Fruit fly (Drosophila melanogaster) whole organism, embryonic: ENCODE data around the gene CG43165.

Experiments
- Abd-B ChIP-seq: fragments of 200-800 bp; sonication (Bioruptor generic); optimal IDR thresholded peaks from 2 replicates; lab custom pipeline; 2018; ENCODE audit warnings: missing biosample characterization, mild to moderate bottlenecking, missing genetic modification characterization, moderate library complexity
- Aef1 ChIP-seq: fragments of 200-800 bp; sonication (Bioruptor generic); IDR thresholded peaks from 3 replicates; pipeline ENCODE4 v1.3.6; 2022; ENCODE audit warnings: missing biosample characterization, missing genetic modification characterization
- CG10565 ChIP-seq: fragments of 200-800 bp; sonication (Bioruptor generic); optimal IDR thresholded peaks from 3 replicates; lab custom pipeline; 2016; ENCODE audit warnings: missing biosample characterization, mild to moderate bottlenecking, missing genetic modification characterization
- CG11398 ChIP-seq: fragments of 200-800 bp; sonication (Bioruptor generic); optimal IDR thresholded peaks from 2 replicates; lab custom pipeline; 2016; ENCODE audit warnings: missing biosample characterization, missing genetic modification characterization
- CG12236 ChIP-seq: fragments of 200-800 bp; sonication (Bioruptor generic); optimal IDR thresholded peaks from 2 replicates; lab custom pipeline; 2016; ENCODE audit warnings: missing biosample characterization, missing genetic modification characterization
- CG13624 ChIP-seq: fragments of 200-800 bp; sonication (Bioruptor generic); optimal IDR thresholded peaks from 2 replicates; lab custom pipeline; 2016; ENCODE audit warnings: missing biosample characterization, missing genetic modification characterization
- CG15696 ChIP-seq: fragments of 200-800 bp; sonication (Bioruptor generic); optimal IDR thresholded peaks from 2 replicates; lab custom pipeline; 2019; ENCODE audit warnings: missing biosample characterization, mild to moderate bottlenecking, missing genetic modification characterization, moderate library complexity
- CG16863 ChIP-seq: fragments of 200-800 bp; sonication (Bioruptor generic); optimal IDR thresholded peaks from 3 replicates; lab custom pipeline; 2016; ENCODE audit warnings: missing biosample characterization, missing genetic modification characterization
- CG17385 ChIP-seq: fragments of 200-800 bp; sonication (Bioruptor generic); optimal IDR thresholded peaks from 3 replicates; lab custom pipeline; 2018; ENCODE audit warnings: missing biosample characterization, mild to moderate bottlenecking, missing genetic modification characterization
- CG2120 ChIP-seq: fragments of 200-800 bp; sonication (Bioruptor generic); optimal IDR thresholded peaks from 3 replicates; lab custom pipeline; 2016; ENCODE audit warnings: missing biosample characterization, missing genetic modification characterization
- CG30431 ChIP-seq: fragments of 200-800 bp; sonication (Bioruptor generic); optimal IDR thresholded peaks from 2 replicates; lab custom pipeline; 2017; ENCODE audit warnings: missing biosample characterization, missing genetic modification characterization
- CG3163 ChIP-seq: fragments of 200-800 bp; sonication (Bioruptor generic); optimal IDR thresholded peaks from 3 replicates; lab custom pipeline; 2016; ENCODE audit warnings: missing biosample characterization, missing genetic modification characterization
- CG43689 ChIP-seq: fragments of 200-800 bp; sonication (Bioruptor generic); IDR thresholded peaks from 2 replicates; pipeline ENCODE4 v1.3.6; 2022; ENCODE audit warnings: missing biosample characterization, missing genetic modification characterization
- CG6272 ChIP-seq: fragments of 200-800 bp; sonication (Bioruptor generic); IDR thresholded peaks from 2 replicates; pipeline ENCODE4 v1.3.6; 2022; ENCODE audit warnings: missing biosample characterization, missing genetic modification characterization
- CG7357 ChIP-seq: fragments of 200-800 bp; sonication (Bioruptor generic); IDR thresholded peaks from 3 replicates; pipeline ENCODE4 v1.3.6; 2022; ENCODE audit warnings: missing biosample characterization, missing genetic modification characterization
- CG7987 ChIP-seq: fragments of 200-800 bp; sonication (Bioruptor generic); optimal IDR thresholded peaks from 2 replicates; lab custom pipeline; 2018; ENCODE audit warnings: missing biosample characterization, mild to moderate bottlenecking, missing genetic modification characterization, moderate library complexity
- CG8478 ChIP-seq: fragments of >200 bp; optimal IDR thresholded peaks from 2 replicates; lab custom pipeline; 2018
- CG9215 ChIP-seq: fragments of 200-800 bp; sonication (Bioruptor generic); IDR thresholded peaks from 2 replicates; pipeline ENCODE4 v1.3.6; 2022; ENCODE audit warnings: missing biosample characterization, missing genetic modification characterization
- Dad ChIP-seq: fragments of 200-800 bp; sonication (Bioruptor generic); optimal IDR thresholded peaks from 3 replicates; lab custom pipeline; 2016; ENCODE audit warnings: missing biosample characterization, missing genetic modification characterization
- Dfd ChIP-seq, 2 experiments: fragments of >200 bp; optimal IDR thresholded peaks; 2 replicates each; lab custom pipeline; 2017; ENCODE audit warnings: missing biosample characterization in 2 of 2, missing genetic modification characterization in 2 of 2
- Dip2 ChIP-seq: fragments of 200-800 bp; sonication (Bioruptor generic); IDR thresholded peaks from 2 replicates; pipeline ENCODE4 v1.3.6; 2022; ENCODE audit warnings: missing biosample characterization, missing genetic modification characterization
- Dref ChIP-seq: fragments of 200-800 bp; sonication (Bioruptor generic); IDR thresholded peaks from 2 replicates; pipeline ENCODE4 v1.3.6; 2022; ENCODE audit warnings: missing biosample characterization, missing genetic modification characterization
- Ets97D ChIP-seq: fragments of 200-800 bp; sonication (Bioruptor generic); optimal IDR thresholded peaks from 3 replicates; lab custom pipeline; 2016; ENCODE audit warnings: missing biosample characterization, missing genetic modification characterization
- HmgZ ChIP-seq: fragments of 200-800 bp; sonication (Bioruptor generic); optimal IDR thresholded peaks from 2 replicates; lab custom pipeline; 2018; ENCODE audit warnings: missing biosample characterization, mild to moderate bottlenecking, missing genetic modification characterization
- NK7.1 ChIP-seq: fragments of 200-800 bp; sonication (Bioruptor generic); optimal IDR thresholded peaks from 3 replicates; lab custom pipeline; 2016; ENCODE audit warnings: missing biosample characterization, missing genetic modification characterization
- Oli ChIP-seq: fragments of 200-800 bp; sonication (Bioruptor generic); optimal IDR thresholded peaks from 2 replicates; lab custom pipeline; 2018; ENCODE audit warnings: missing biosample characterization, mild to moderate bottlenecking, missing genetic modification characterization, moderate library complexity
- PHDP ChIP-seq: fragments of 200-800 bp; sonication (Bioruptor generic); optimal IDR thresholded peaks from 3 replicates; lab custom pipeline; 2018; ENCODE audit warnings: missing biosample characterization, mild to moderate bottlenecking, missing genetic modification characterization, moderate library complexity
- Pdp1 ChIP-seq, 2 experiments: fragments of 200-800 bp; sonication (Bioruptor generic); optimal IDR thresholded peaks; 3 replicates each; lab custom pipeline; 2016; ENCODE audit warnings: missing biosample characterization in 2 of 2, missing genetic modification characterization in 2 of 2, mild to moderate bottlenecking in 1 of 2, moderate library complexity in 1 of 2
- Sin3A ChIP-seq: fragments of >200 bp; optimal IDR thresholded peaks from 2 replicates; lab custom pipeline; 2018
- aop ChIP-seq: fragments of 200-800 bp; sonication (Bioruptor generic); IDR thresholded peaks from 2 replicates; pipeline ENCODE4 v1.3.6; 2022; ENCODE audit warnings: missing biosample characterization, missing genetic modification characterization
- br ChIP-seq: fragments of >200 bp; optimal IDR thresholded peaks from 2 replicates; lab custom pipeline; 2017
- cg ChIP-seq: fragments of 200-800 bp; sonication (Bioruptor generic); optimal IDR thresholded peaks from 3 replicates; lab custom pipeline; 2019; ENCODE audit warnings: missing biosample characterization, mild to moderate bottlenecking, missing genetic modification characterization, moderate library complexity
- chinmo ChIP-seq: fragments of 200-800 bp; sonication (Bioruptor generic); IDR thresholded peaks from 4 replicates; pipeline ENCODE4 v1.3.6; 2022; ENCODE audit warnings: missing biosample characterization, missing genetic modification characterization; ENCODE audit not compliant: partially characterized antibody
- chm ChIP-seq: fragments of 200-800 bp; sonication (Bioruptor generic); IDR thresholded peaks from 2 replicates; pipeline ENCODE4 v1.3.6; 2022; ENCODE audit warnings: missing biosample characterization, missing genetic modification characterization
- chn ChIP-seq: fragments of 200-800 bp; sonication (Bioruptor generic); optimal IDR thresholded peaks from 2 replicates; lab custom pipeline; 2016; ENCODE audit warnings: missing biosample characterization, missing genetic modification characterization
- ci ChIP-seq: fragments of 200-800 bp; sonication (Bioruptor generic); IDR thresholded peaks from 3 replicates; pipeline ENCODE4 v1.3.6; 2022; ENCODE audit warnings: missing biosample characterization, missing genetic modification characterization
- crc ChIP-seq: fragments of 200-800 bp; sonication (Bioruptor generic); optimal IDR thresholded peaks from 2 replicates; lab custom pipeline; 2016; ENCODE audit warnings: missing biosample characterization, missing genetic modification characterization
- danr ChIP-seq: fragments of 200-800 bp; sonication (Bioruptor generic); IDR thresholded peaks from 2 replicates; pipeline ENCODE4 v1.3.6; 2022; ENCODE audit warnings: missing biosample characterization, missing genetic modification characterization
- hb ChIP-seq: fragments of 200-800 bp; sonication (Bioruptor generic); IDR thresholded peaks from 3 replicates; pipeline ENCODE4 v1.3.6; 2022; ENCODE audit warnings: missing biosample characterization, missing genetic modification characterization; ENCODE audit not compliant: partially characterized antibody
- hth ChIP-seq: fragments of >200 bp; optimal IDR thresholded peaks from 2 replicates; lab custom pipeline; 2017; ENCODE audit warnings: inconsistent platforms
- kah ChIP-seq: fragments of 200-800 bp; sonication (Bioruptor generic); optimal IDR thresholded peaks from 2 replicates; lab custom pipeline; 2018; ENCODE audit warnings: missing biosample characterization, mild to moderate bottlenecking, missing genetic modification characterization
- otp ChIP-seq: fragments of 200-800 bp; sonication (Bioruptor generic); IDR thresholded peaks from 3 replicates; pipeline ENCODE4, ENCODE4 v1.3.6; 2022; ENCODE audit warnings: missing biosample characterization, missing genetic modification characterization
- pho ChIP-seq: fragments of 200-800 bp; sonication (Bioruptor generic); optimal IDR thresholded peaks from 2 replicates; lab custom pipeline; 2016; ENCODE audit warnings: missing biosample characterization, missing genetic modification characterization
- pnt ChIP-seq: fragments of 200-800 bp; sonication (Bioruptor generic); optimal IDR thresholded peaks from 3 replicates; lab custom pipeline; 2016; ENCODE audit warnings: missing biosample characterization, missing genetic modification characterization
- seq ChIP-seq: fragments of 200-800 bp; sonication (Bioruptor generic); IDR thresholded peaks from 2 replicates; pipeline ENCODE4 v1.3.6; 2022; ENCODE audit warnings: missing biosample characterization, missing genetic modification characterization
- shn ChIP-seq: fragments of 200-800 bp; sonication (Bioruptor generic); optimal IDR thresholded peaks from 3 replicates; lab custom pipeline; 2016; ENCODE audit warnings: missing biosample characterization, missing genetic modification characterization
- sr ChIP-seq: fragments of 200-800 bp; sonication (Bioruptor generic); IDR thresholded peaks from 3 replicates; pipeline ENCODE4 v1.3.6; 2022; ENCODE audit warnings: missing biosample characterization, missing genetic modification characterization
- vvl ChIP-seq: fragments of 200-800 bp; sonication (Bioruptor generic); IDR thresholded peaks from 2 replicates; pipeline ENCODE4 v1.3.6; 2022; ENCODE audit warnings: missing biosample characterization, missing genetic modification characterization
- zen ChIP-seq: fragments of 200-800 bp; sonication (Bioruptor generic); optimal IDR thresholded peaks from 3 replicates; lab custom pipeline; 2018; ENCODE audit warnings: missing biosample characterization, mild to moderate bottlenecking, missing genetic modification characterization, moderate library complexity

Gene CG43165

DNA sequence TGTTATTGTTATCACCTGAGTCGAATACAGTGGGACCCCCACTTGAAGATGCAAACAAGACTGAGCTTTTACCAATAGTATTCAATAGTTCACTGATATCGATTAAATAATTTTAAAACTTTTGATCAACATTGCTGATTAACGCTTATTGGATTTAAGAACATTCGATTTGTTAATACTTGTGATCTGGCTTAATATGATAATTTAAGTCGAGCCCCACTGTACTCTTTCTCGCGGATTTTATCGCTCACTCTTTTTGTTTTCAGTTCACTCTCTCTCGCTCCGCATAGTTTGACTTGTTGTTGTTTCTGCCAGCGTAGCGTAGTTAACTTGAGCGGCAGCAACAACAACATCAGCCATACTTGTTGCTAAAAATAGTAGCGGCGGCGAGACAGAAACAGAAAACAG is 39.1 kb downstream of the CG43165 start (continued):
- TF ChIP-seq CG10565 (GFP tag; lab: Kevin White, UChicago) (peak; percentile 88), CG6272 (GFP tag; lab: Robert Waterston, UW) (peak; percentile 96), CG8478 (no peak), CG12236 (GFP tag; lab: Kevin White, UChicago) (peak; percentile 97), CG13624 (peak; percentile 99), danr (GFP tag; lab: Robert Waterston, UW) (peak; percentile 95), chm (GFP tag; lab: Robert Waterston, UW) (peak; percentile 99), CG15696 (tag; lab: Kevin White, UChicago) (peak; percentile 96), shn (peak; percentile 97), Dfd (GFP tag; optimal IDR thresholded peaks at IDR 0.05; lab: Kevin White, UChicago) (no peak), HmgZ (tag; lab: Kevin White, UChicago) (peak; percentile 99)
- TF ChIP-seq, all 482 proteins: peak for 438

dm6 chr2L:3654956-3655618 is 39.7 kb downstream of the CG43165 start:
- TF ChIP-seq hb (GFP tag; lab: Robert Waterston, UW), result no peak
- no peak for TF ChIP-seq Aef1 (GFP tag; lab: Robert Waterston, UW)
- TF ChIP-seq Pdp1 (GFP tag; optimal IDR thresholded peaks at IDR 0.05; lab: Kevin White, UChicago), result peak in 1 of 2 experiments; percentile 77
- 0 out of 4 replicates have a peak, but pooled peaks have one; percentile 25 for TF ChIP-seq chinmo (GFP tag; lab: Robert Waterston, UW)
- TF ChIP-seq kah (GFP tag; lab: Kevin White, UChicago), result peak; percentile 97
- no peak for TF ChIP-seq CG30431 (GFP tag; lab: Kevin White, UChicago)
- no peak for TF ChIP-seq Abd-B (GFP tag; lab: Kevin White, UChicago)
- no peak for TF ChIP-seq Dip2
- no peak for TF ChIP-seq CG3163 (GFP tag; lab: Kevin White, UChicago)
- TF ChIP-seq vvl (GFP tag; lab: Robert Waterston, UW), result peak; percentile 75; the same call in 1 of the 2 replicates
- no peak for TF ChIP-seq Dad (GFP tag; lab: Kevin White, UChicago)
- no peak for TF ChIP-seq Ets97D (GFP tag; lab: Kevin White, UChicago)
- peak; percentile 35; the same call in 1 of the 3 replicates for TF ChIP-seq sr
- no peak for TF ChIP-seq CG11398 (GFP tag; lab: Kevin White, UChicago)
- no peak for TF ChIP-seq crc
- TF ChIP-seq, all 482 proteins: peak for 5

DNA sequence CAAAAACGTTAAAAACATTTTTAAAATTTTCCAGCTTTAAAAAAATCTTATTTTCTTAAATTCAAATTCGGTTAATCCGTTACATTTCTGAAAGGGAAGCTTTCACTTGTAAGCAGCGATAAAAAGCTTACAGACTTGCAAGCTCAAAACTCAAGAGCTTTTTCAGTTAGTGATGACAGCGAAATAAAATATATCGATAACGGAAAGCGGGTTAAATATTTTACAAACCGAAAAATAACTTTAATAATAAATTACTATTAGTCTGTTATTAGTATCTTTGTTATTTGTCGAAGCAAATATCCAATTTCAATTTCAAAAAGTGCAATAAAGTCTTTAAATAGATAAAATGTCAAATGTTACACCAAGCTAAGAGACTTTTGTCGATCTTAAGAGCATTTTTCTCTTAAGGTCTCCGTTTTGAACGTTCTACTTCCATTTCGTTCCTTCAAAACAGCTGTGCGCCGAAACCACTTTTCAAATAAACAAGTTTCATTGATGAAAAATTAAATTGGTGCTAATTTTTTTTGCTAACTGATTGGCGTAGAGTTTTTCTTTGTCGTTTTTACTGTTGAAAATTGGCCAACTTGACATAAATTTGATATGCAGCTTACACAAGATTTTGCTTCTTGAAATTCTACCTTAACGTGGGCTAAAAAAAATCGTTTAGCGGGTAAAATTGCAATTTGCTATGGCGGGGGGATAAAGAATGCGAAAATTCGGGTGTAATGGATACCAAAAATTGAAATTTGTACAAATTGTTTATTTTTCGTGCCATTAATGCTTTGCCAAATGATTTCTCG is 46.4 kb downstream of the CG43165 start:
- TF ChIP-seq aop (GFP tag; lab: Robert Waterston, UW), result no peak
- TF ChIP-seq CG43689 (GFP tag; lab: Robert Waterston, UW), result no peak
- no peak for TF ChIP-seq zen (tag; lab: Kevin White, UChicago)
- TF ChIP-seq ci (GFP tag; lab: Robert Waterston, UW), result no peak
- TF ChIP-seq Dref, result peak; percentile 56
- no peak for TF ChIP-seq otp (GFP tag; lab: Robert Waterston, UW)
- no peak for TF ChIP-seq CG9215
- TF ChIP-seq pnt, result no peak
- TF ChIP-seq CG7987 (GFP tag; lab: Kevin White, UChicago), result no peak
- no peak for TF ChIP-seq cg (GFP tag; lab: Kevin White, UChicago)
- no peak for TF ChIP-seq seq
- TF ChIP-seq CG2120 (GFP tag; lab: Kevin White, UChicago), result peak; percentile 30
- no peak for TF ChIP-seq CG16863
- no peak for TF ChIP-seq NK7.1 (GFP tag; lab: Kevin White, UChicago)
- TF ChIP-seq hth, result no peak
- no peak for TF ChIP-seq chm (GFP tag; lab: Robert Waterston, UW)
- no peak for TF ChIP-seq Sin3A (lab: Kevin White, UChicago)
- peak; percentile 89 for TF ChIP-seq CG3163 (GFP tag; lab: Kevin White, UChicago)
- no peak for TF ChIP-seq br (lab: Kevin White, UChicago)
- no peak for TF ChIP-seq pho (GFP tag; lab: Kevin White, UChicago)
- TF ChIP-seq CG7357 (GFP tag; lab: Robert Waterston, UW), result no peak
- peak; percentile 8 for TF ChIP-seq PHDP (tag; lab: Kevin White, UChicago)
- TF ChIP-seq CG17385 (GFP tag; lab: Kevin White, UChicago), result peak; percentile 21
- no peak for TF ChIP-seq chn (GFP tag; lab: Kevin White, UChicago)
- TF ChIP-seq Oli, result no peak
